Worm (Caenorhabditis elegans): ENCODE results near the gene cpz-2.

ce11 chrV:13372821-13373220 lies 8.2 kb upstream of the cpz-2 start:
- TF ChIP-seq ttx-3 (tag; optimal IDR thresholded peaks at IDR 0.05), result no peak
- TF ChIP-seq pqm-1 (tag; optimal IDR thresholded peaks at IDR 0.05), result no peak
- no peak for TF ChIP-seq hlh-8 (tag; optimal IDR thresholded peaks at IDR 0.05)
- no peak for TF ChIP-seq tbx-2 (tag; optimal IDR thresholded peaks at IDR 0.05)
- no peak for TF ChIP-seq pha-4 (tag; optimal IDR thresholded peaks at IDR 0.05)
- no peak for TF ChIP-seq unc-55 (GFP tag; optimal IDR thresholded peaks at IDR 0.05)
- TF ChIP-seq ceh-24 (tag; optimal IDR thresholded peaks at IDR 0.05), result no peak
- no peak for TF ChIP-seq nfya-1 (tag; optimal IDR thresholded peaks at IDR 0.05)
- no peak for TF ChIP-seq rnt-1 (tag; optimal IDR thresholded peaks at IDR 0.05)
- TF ChIP-seq ahr-1 (tag; optimal IDR thresholded peaks at IDR 0.05), result no peak
- no peak for TF ChIP-seq mec-3 (tag; optimal IDR thresholded peaks at IDR 0.05; ENCODE audit: borderline replicate concordance)
- no peak for TF ChIP-seq gmeb-2 (tag; optimal IDR thresholded peaks at IDR 0.05)

Data from whole organism, late embryonic.